Worm (Caenorhabditis elegans): ENCODE results near the gene F53G2.1.
"Not testable (repeated sequence)": the region's sequence is repeated elsewhere in the genome, so short reads cannot be mapped to it uniquely, and the experiment has no call there.

The F53G2.1 gene

DNA sequence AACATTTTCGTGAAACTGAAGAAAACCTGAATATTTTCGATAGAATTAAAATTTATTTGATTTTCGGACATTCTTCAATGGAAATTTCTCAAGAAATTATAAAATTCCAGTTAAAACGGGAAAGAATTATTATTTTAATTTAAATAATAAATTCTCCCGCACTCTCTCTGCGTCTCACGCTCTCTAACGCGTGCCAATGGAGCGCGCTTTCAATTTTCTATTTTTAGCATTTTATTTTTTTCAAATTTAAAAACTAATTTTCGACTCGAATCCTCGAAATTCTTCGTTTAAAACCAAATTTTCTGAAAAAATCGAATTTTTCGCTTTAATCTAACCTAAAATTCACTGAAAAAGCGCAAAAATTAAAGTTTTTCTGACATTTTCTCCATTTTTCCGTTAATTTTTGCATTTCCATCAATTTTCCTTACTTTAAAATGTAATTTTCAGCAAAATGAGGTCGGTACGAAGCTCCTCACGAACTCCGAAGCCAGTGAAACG lies 16.0 kb downstream of the F53G2.1 start, which contains the start of gene gbas-1:
Gene gbas-1, plus strand, starts transcription at position 448 of the 498 bp plus-strand sequence.
- no peak for TF ChIP-seq flt-1 (GFP tag; IDR thresholded peaks at IDR 0.05)
- no peak for TF ChIP-seq ref-1 (GFP tag; conservative IDR thresholded peaks at IDR 0.05)
- no peak for TF ChIP-seq med-1 (GFP tag; optimal IDR thresholded peaks at IDR 0.05; ENCODE audit: insufficient read depth)
- no peak for TF ChIP-seq ztf-23 (GFP tag; IDR thresholded peaks at IDR 0.05)
- TF ChIP-seq klf-2 (GFP tag; conservative IDR thresholded peaks at IDR 0.05), result no peak
- TF ChIP-seq cog-1 (tag; optimal IDR thresholded peaks at IDR 0.05), result no peak
- TF ChIP-seq tab-1 (GFP tag; IDR thresholded peaks at IDR 0.05), result no peak
- no peak for TF ChIP-seq ztf-29 (GFP tag; IDR thresholded peaks at IDR 0.05)
- no peak for TF ChIP-seq T22C8.4 (GFP tag; IDR thresholded peaks at IDR 0.05)

DNA sequence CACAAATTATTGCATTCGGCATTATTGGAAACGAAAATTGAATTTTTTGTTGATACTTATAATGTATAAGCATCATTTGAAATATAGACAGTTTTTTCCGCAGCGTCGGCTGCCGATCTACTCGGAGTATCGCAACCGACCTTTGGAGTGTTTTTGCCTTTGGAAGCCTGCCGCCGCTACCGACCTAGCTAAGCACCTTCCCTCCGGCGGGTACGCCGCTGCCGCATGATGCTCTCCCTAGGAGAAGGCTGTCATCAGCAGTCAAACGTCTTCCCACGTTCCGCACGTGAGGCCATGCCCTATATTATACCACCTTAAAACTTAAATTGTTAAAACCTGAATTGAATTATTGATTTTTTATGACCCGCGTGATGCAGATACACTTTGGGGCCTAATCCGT lies 30.0 kb downstream of the F53G2.1 start:
- peak; percentile 54; the same call in 1 of the 2 replicates for TF ChIP-seq T22C8.4 (GFP tag; IDR thresholded peaks at IDR 0.05)
- no peak for TF ChIP-seq ztf-29 (GFP tag; IDR thresholded peaks at IDR 0.05)

DNA sequence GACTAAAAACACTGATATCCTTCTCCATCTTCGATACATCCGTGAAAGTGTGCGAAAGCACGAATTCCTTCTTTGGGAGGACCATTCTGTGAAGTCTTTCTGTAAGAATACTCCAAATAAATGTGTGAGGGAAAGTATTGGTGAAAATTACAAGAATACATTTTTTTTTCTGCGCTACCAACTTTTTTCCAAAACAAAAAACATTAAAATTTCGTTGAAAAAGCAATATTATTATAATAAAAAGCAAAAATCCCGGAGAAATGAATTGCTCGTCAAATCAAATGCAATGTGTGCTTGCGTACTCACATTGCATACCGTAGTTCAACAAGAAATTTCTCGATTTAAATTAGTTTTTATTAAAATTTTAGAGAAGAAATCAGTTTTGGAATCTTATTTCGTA lies 33.5 kb downstream of the F53G2.1 start, which contains the start of gene bath-13:
Gene bath-13, minus strand, starts transcription at position 101 of the 400 bp plus-strand sequence.
- no peak for TF ChIP-seq cog-1 (tag; optimal IDR thresholded peaks at IDR 0.05)
- no peak for TF ChIP-seq ztf-29 (GFP tag; IDR thresholded peaks at IDR 0.05)
- TF ChIP-seq klf-2 (GFP tag; conservative IDR thresholded peaks at IDR 0.05), result no peak

DNA sequence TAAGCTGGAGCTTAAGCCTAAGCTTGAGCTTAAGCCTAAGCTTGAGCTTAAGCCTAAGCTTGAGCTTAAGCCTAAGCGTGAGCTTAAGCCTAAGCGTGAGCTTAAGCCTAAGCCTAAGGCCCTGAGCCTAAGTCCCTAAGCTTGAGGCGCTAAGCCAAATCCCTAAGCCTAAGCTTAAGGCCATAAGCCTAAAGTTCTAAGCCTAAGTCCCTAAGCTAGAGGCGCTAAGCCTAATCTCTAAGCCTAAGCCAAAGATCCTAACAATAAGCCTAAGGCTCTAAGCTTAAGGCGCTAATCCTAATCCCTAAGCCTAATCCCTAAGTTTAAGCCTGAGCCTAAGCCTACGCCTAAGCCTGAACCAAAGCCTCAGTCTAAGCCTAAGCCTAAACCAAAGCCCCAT lies 37.2 kb downstream of the F53G2.1 start:
- no peak for TF ChIP-seq klf-2 (GFP tag; conservative IDR thresholded peaks at IDR 0.05)
- peak; percentile 84; the same call in 1 of the 2 replicates for TF ChIP-seq ztf-29 (GFP tag; IDR thresholded peaks at IDR 0.05)
- TF ChIP-seq cog-1 (tag; optimal IDR thresholded peaks at IDR 0.05), result no peak

DNA sequence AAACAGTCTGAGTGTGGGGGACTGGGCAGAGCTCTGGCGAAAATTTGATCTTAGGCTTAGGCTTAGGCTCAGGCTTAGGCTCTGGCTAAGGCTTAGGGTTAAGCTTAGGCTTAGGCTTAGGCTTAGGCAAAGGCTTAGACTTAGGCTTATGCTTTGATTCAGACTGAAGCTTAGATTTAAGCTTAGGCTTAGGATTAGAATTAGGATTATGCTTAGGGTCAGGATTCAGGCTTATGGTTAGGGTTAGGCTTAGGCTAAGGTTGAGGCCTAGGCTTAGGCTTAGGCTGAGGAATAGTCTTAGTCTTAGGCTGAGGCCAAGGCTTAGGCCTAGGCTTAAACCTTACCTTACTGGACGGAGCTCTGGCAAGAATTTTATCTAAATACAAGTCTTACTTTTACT lies 38.4 kb downstream of the F53G2.1 start:
- no peak for TF ChIP-seq flt-1 (GFP tag; IDR thresholded peaks at IDR 0.05)
- TF ChIP-seq tab-1 (GFP tag; IDR thresholded peaks at IDR 0.05), result no peak
- no peak for TF ChIP-seq ztf-29 (GFP tag; IDR thresholded peaks at IDR 0.05)
- no peak for TF ChIP-seq med-1 (GFP tag; optimal IDR thresholded peaks at IDR 0.05; ENCODE audit: insufficient read depth)
- TF ChIP-seq ref-1 (GFP tag; conservative IDR thresholded peaks at IDR 0.05), result no peak
- TF ChIP-seq T22C8.4 (GFP tag; IDR thresholded peaks at IDR 0.05), result no peak
- no peak for TF ChIP-seq ztf-23 (GFP tag; IDR thresholded peaks at IDR 0.05)
- no peak for TF ChIP-seq cog-1 (tag; optimal IDR thresholded peaks at IDR 0.05)
- TF ChIP-seq klf-2 (GFP tag; conservative IDR thresholded peaks at IDR 0.05), result no peak

DNA sequence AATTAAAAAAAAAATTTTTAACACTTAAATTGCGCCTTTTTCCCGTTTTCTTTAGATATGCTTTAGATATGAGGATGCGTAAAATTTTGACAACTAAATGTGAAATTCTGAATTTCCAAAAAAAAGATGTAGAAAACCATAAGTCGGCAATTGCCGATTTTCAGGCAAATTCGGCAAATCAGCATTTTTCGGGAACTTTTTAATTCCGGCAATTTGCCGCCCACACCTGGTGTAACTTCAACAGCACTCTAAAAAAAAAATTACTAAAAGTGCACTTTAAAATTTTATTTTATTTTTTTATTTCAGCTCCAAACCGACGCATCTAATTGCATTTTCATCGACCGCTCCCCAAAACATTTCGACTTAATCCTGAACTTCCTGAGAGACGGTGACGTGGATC lies 42.0 kb downstream of the F53G2.1 start, which contains the start of gene K02F6.6:
Gene K02F6.6, plus strand, starts transcription at position 301 of the 400 bp plus-strand sequence.
- TF ChIP-seq med-1 (GFP tag; optimal IDR thresholded peaks at IDR 0.05; ENCODE audit: insufficient read depth) (no peak), flt-1 (GFP tag; IDR thresholded peaks at IDR 0.05) (no peak), cog-1 (tag; optimal IDR thresholded peaks at IDR 0.05) (no peak), ztf-29 (GFP tag; IDR thresholded peaks at IDR 0.05) (no peak), ref-1 (GFP tag; conservative IDR thresholded peaks at IDR 0.05) (no peak), ztf-23 (GFP tag; IDR thresholded peaks at IDR 0.05) (no peak), tab-1 (GFP tag; IDR thresholded peaks at IDR 0.05) (no peak), T22C8.4 (GFP tag; IDR thresholded peaks at IDR 0.05) (no peak), klf-2 (GFP tag; conservative IDR thresholded peaks at IDR 0.05) (no peak)

DNA sequence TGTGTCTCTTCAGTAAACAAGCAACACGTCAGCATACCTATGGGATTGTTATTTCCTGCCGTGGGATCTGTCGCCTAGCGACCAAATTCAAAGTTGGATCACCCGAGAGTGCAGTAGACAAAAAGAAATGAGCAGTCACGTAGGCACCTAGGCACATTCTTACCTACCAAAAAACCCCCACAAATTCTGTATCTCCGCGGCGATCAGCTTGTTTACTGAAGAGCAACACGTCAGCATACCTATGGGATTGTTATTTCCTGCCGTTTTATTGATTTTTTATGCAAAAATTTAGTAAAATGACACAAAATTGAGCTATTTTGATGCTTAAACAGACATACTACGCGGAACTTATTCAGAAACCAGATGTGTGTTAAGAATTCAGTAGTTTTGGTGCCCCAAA lies 46.0 kb downstream of the F53G2.1 start, which contains the start of gene K02F6.5:
Gene K02F6.5, plus strand, starts transcription at position 301 of the 400 bp plus-strand sequence.
- TF ChIP-seq flt-1 (GFP tag; IDR thresholded peaks at IDR 0.05); med-1 (GFP tag; optimal IDR thresholded peaks at IDR 0.05; ENCODE audit: insufficient read depth); tab-1 (GFP tag; IDR thresholded peaks at IDR 0.05): not testable (repeated sequence)

DNA sequence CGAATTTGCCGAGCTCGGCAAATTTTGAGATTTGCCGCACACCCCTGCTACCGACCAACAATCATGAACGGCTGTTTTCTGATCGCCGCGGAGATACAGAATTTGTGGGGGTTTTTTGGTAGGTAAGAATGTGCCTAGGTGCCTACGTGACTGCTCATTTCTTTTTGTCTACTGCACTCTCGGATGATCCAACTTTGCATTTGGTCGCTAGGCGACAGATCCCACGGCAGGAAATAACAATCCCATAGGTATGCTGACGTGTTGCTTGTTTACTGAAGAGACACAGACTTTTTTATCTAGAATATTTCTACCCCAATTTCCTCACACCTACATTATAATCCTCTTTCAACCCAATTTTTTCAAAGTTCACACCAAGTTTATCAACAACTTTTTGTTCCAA lies 46.5 kb downstream of the F53G2.1 start, which contains the start of gene K02F6.8:
Gene K02F6.8, minus strand, starts transcription at position 101 of the 400 bp plus-strand sequence.
- not testable (repeated sequence) for TF ChIP-seq tab-1 (GFP tag; IDR thresholded peaks at IDR 0.05); flt-1 (GFP tag; IDR thresholded peaks at IDR 0.05); klf-2 (GFP tag; conservative IDR thresholded peaks at IDR 0.05)

DNA sequence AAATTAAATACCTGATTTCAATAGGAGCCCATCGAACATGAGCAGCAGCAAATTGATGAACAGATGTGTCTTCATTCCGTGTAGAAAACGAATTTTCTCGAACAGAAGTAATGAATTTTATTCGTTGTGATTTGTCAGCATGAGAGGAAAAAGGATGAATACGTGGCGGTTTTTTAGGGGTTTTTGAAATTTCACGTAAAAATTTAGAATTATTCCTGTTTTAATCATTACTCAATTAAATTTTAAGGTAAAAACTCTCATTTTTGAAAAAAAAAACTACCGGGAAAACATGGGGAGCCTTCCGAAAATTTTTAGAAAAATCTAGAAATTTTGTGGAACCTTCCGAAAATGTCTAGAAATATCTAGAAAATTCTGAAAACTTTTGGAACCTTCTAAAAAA lies 49.3 kb downstream of the F53G2.1 start, which contains the start of gene K02F6.7:
Gene K02F6.7, minus strand, starts transcription at position 101 of the 400 bp plus-strand sequence.
- no peak for TF ChIP-seq ztf-29 (GFP tag; IDR thresholded peaks at IDR 0.05)
- TF ChIP-seq ref-1 (GFP tag; conservative IDR thresholded peaks at IDR 0.05), result no peak
- no peak for TF ChIP-seq cog-1 (tag; optimal IDR thresholded peaks at IDR 0.05)
- no peak for TF ChIP-seq ztf-23 (GFP tag; IDR thresholded peaks at IDR 0.05)
- TF ChIP-seq tab-1 (GFP tag; IDR thresholded peaks at IDR 0.05), result no peak
- no peak for TF ChIP-seq flt-1 (GFP tag; IDR thresholded peaks at IDR 0.05)
- TF ChIP-seq T22C8.4 (GFP tag; IDR thresholded peaks at IDR 0.05), result no peak

DNA sequence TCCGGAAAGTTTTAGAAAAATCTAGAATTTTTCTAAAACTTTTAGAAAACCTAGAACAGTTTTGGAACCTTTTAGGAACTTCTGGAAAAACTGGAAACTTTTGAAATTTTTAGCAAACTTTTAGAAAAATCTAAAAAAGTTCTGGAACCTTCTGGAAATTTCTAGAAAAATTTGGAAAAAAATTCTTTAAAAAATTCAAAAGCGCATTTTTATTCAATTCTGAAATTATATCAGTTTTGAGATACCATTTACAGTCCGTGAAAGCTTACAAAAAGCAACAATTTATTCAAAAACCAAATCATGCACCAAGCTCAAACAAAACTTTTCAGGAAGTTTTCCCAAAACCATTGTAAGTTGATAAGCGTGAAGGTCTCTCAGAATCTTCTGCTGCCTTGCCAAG lies 49.7 kb downstream of the F53G2.1 start, which contains the start of gene K02F6.4:
Gene K02F6.4, plus strand, starts transcription at position 301 of the 400 bp plus-strand sequence.
- TF ChIP-seq ztf-29 (GFP tag; IDR thresholded peaks at IDR 0.05) (no peak), ref-1 (GFP tag; conservative IDR thresholded peaks at IDR 0.05) (no peak), ztf-23 (GFP tag; IDR thresholded peaks at IDR 0.05) (no peak), T22C8.4 (GFP tag; IDR thresholded peaks at IDR 0.05) (no peak), flt-1 (GFP tag; IDR thresholded peaks at IDR 0.05) (no peak), klf-2 (GFP tag; conservative IDR thresholded peaks at IDR 0.05) (no peak), cog-1 (tag; optimal IDR thresholded peaks at IDR 0.05) (no peak), med-1 (GFP tag; optimal IDR thresholded peaks at IDR 0.05; ENCODE audit: insufficient read depth) (no peak), tab-1 (GFP tag; IDR thresholded peaks at IDR 0.05) (no peak)

DNA sequence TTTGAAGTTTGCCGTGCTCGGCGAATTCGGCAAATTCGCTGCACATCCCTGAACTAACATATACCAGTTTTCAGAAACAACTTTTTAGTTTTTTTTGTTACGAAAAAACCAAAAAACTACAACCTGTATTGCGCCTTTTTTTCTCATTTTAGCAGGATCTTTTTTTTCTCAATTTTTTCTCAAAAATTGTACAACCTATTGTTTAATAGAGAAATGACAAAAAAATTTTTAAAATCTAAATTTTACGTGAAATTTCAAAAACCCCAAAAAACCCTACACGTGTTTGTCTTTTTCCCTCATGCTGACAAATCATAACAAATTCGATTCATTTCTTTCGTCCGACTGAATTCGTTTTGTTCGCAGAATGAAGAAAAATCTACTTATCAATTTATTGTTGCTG lies 57.4 kb downstream of the F53G2.1 start, which contains the start of gene K02F6.3:
Gene K02F6.3, plus strand, starts transcription at position 301 of the 400 bp plus-strand sequence.
- no peak for TF ChIP-seq tab-1 (GFP tag; IDR thresholded peaks at IDR 0.05)
- no peak for TF ChIP-seq klf-2 (GFP tag; conservative IDR thresholded peaks at IDR 0.05)
- TF ChIP-seq ztf-29 (GFP tag; IDR thresholded peaks at IDR 0.05), result no peak
- no peak for TF ChIP-seq T22C8.4 (GFP tag; IDR thresholded peaks at IDR 0.05)
- TF ChIP-seq cog-1 (tag; optimal IDR thresholded peaks at IDR 0.05), result no peak
- no peak for TF ChIP-seq med-1 (GFP tag; optimal IDR thresholded peaks at IDR 0.05; ENCODE audit: insufficient read depth)
- TF ChIP-seq ref-1 (GFP tag; conservative IDR thresholded peaks at IDR 0.05), result no peak
- no peak for TF ChIP-seq ztf-23 (GFP tag; IDR thresholded peaks at IDR 0.05)
- TF ChIP-seq flt-1 (GFP tag; IDR thresholded peaks at IDR 0.05), result no peak
